Worm (Caenorhabditis elegans): ENCODE measurements around the gene daf-5.

ce11 chrII:14018192-14018591 lies 33.9 kb downstream of the daf-5 start:
- TF ChIP-seq him-1 (tag; optimal IDR thresholded peaks at IDR 0.05): no peak
- peak; percentile 61 for TF ChIP-seq W03F9.2 (tag; optimal IDR thresholded peaks at IDR 0.05)
